Worm (Caenorhabditis elegans) whole organism, L4 larva: ENCODE data around the gene ZK666.11.

Source experiments
- F49E8.2 ChIP-seq: sonication (generic microtip); optimal IDR thresholded peaks from 2 replicates; lab custom pipeline; 2016; ENCODE audit warnings: missing compliant biosample characterization, mild to moderate bottlenecking, missing genetic modification characterization, borderline replicate concordance
- T20F7.1 ChIP-seq: fragments of 200-800 bp; sonication (Bioruptor generic); optimal IDR thresholded peaks from 2 replicates; lab custom pipeline; 2018; ENCODE audit warnings: mild to moderate bottlenecking, missing genetic modification characterization, missing compliant biosample characterization
- ZK546.5 ChIP-seq, 2 experiments: sonication (generic microtip); optimal IDR thresholded peaks; 2 replicates each; lab custom pipeline; 2017; ENCODE audit warnings: missing biosample characterization in 2 of 2, missing genetic modification characterization in 2 of 2
- ceh-28 ChIP-seq: fragments of 150-350 bp; optimal IDR thresholded peaks from 2 replicates; lab custom pipeline; 2014; ENCODE audit warnings: missing biosample characterization, missing genetic modification reagents, missing genetic modification characterization
- dmd-6 ChIP-seq: fragments of 200-800 bp; sonication (Bioruptor generic); IDR thresholded peaks from 2 replicates; pipeline ENCODE4 v1.3.6; 2022; ENCODE audit warnings: missing genetic modification reagents, missing genetic modification characterization, missing compliant biosample characterization
- dmd-9 ChIP-seq: fragments of 200-800 bp; sonication (Bioruptor generic); IDR thresholded peaks from 2 replicates; pipeline ENCODE4 v1.3.6; 2022; ENCODE audit warnings: missing genetic modification reagents, missing genetic modification characterization, missing compliant biosample characterization
- egl-27 ChIP-seq: sonication (generic microtip); optimal IDR thresholded peaks from 3 replicates; lab custom pipeline; 2017; ENCODE audit warnings: missing biosample characterization, missing genetic modification reagents, missing genetic modification characterization
- mdl-1 ChIP-seq, 2 experiments: fragments of 150-350 bp in 1 of 2; sonication (generic microtip) in 1 of 2; optimal IDR thresholded peaks; 2 replicates each; lab custom pipeline; 2014 to 2017; ENCODE audit warnings: missing biosample characterization in 2 of 2, missing genetic modification characterization in 2 of 2
- zag-1 ChIP-seq: fragments of 150-350 bp; optimal IDR thresholded peaks from 2 replicates; lab custom pipeline; 2014; ENCODE audit warnings: missing biosample characterization, missing genetic modification characterization

DNA sequence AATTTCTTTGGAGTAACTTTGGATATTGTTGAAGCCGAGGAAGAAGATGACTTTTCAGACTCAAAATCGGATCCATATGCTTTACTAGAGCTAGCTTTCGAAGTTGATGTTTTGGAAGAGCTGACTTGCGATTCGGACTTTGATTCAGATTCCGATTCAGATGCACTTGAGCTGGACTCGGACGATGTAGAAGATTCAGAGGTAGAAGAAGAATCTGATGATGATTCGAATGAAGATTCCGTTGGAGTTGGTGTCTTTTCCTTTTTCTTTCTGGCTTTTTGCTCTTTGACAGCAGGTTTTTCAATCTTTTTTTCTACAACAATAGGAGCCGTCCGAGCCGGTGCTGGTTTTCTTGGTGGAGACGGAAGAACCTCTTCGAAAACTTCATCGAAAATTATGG, 25.6 kb downstream of the ZK666.11 start:
- no peak for TF ChIP-seq ZK546.5 (tag; optimal IDR thresholded peaks at IDR 0.05; lab: Kevin White, UChicago)
- no peak for TF ChIP-seq mdl-1 (tag; optimal IDR thresholded peaks at IDR 0.05; lab: Kevin White, UChicago)
- no peak for TF ChIP-seq dmd-6 (GFP tag; lab: Robert Waterston, UW)
- TF ChIP-seq dmd-9 (GFP tag; lab: Robert Waterston, UW): no peak
- TF ChIP-seq egl-27 (tag; lab: Kevin White, UChicago): no peak
- no peak for TF ChIP-seq zag-1 (tag; lab: Kevin White, UChicago)
- no peak for TF ChIP-seq F49E8.2 (tag; lab: Kevin White, UChicago)
- no peak for TF ChIP-seq ceh-28
- no peak for TF ChIP-seq T20F7.1 (GFP tag; lab: Kevin White, UChicago)
